Worm (Caenorhabditis elegans) whole organism, L4/young adult: ENCODE results near the gene T16G1.18.

Experiments used
- dao-5 ChIP-seq: sonication (generic microtip); optimal IDR thresholded peaks from 2 replicates; lab custom pipeline; 2016; ENCODE audit warnings: missing genotype, missing genetic modification characterization, moderate library complexity, missing compliant biosample characterization
- him-1 ChIP-seq: sonication (generic microtip); optimal IDR thresholded peaks from 2 replicates; lab custom pipeline; 2016; ENCODE audit warnings: missing genotype, missing genetic modification reagents, missing genetic modification characterization, missing compliant biosample characterization

ce11 chrV:12934976-12935375, 16.1 kb upstream of the T16G1.18 start, which contains the start of gene T16G1.7:
- TF ChIP-seq dao-5 (tag; lab: Kevin White, UChicago) = no peak
- TF ChIP-seq him-1 (tag; lab: Kevin White, UChicago) = no peak
